Worm (Caenorhabditis elegans): Measurements from ENCODE around the gene C26B2.7.

DNA sequence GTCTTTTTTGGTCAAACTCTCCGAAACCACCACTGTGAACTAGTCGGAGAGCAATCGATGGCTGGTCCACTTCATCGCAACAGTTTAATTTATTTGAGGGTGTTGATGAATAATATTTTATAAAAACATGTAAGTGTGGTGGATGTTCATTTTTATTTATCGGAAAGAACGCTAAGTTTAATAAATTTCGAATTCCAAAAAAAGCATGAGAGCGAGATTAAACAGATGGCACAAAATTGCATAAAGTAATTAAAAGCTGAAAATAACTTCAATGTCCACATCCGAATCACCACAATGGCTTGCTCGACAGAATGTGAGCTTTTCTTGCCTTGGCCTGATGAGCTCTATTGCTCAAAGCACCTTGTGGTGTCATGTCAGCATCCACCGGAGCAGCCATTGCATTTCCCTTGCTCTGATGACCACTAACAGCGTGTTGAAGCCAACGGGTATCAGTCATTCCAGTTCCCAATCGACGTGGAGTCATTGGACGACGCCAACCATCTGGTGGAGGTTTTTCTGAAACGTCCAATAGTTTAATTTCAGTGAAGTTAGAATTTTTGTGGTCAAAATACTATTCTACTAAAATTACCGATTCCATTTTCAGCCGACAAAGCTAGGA, 32.2 kb upstream of the C26B2.7 start:
- TF ChIP-seq sea-1 (GFP tag; conservative IDR thresholded peaks at IDR 0.05): no peak
- no peak for TF ChIP-seq tbx-11 (GFP tag; IDR thresholded peaks at IDR 0.05)
- TF ChIP-seq hmg-4 (GFP tag; optimal IDR thresholded peaks at IDR 0.05): no peak
- no peak for TF ChIP-seq flt-1 (GFP tag; IDR thresholded peaks at IDR 0.05)
- no peak for TF ChIP-seq aly-1 (tag; optimal IDR thresholded peaks at IDR 0.05)
- TF ChIP-seq tra-4 (tag; optimal IDR thresholded peaks at IDR 0.05): no peak
- no peak for TF ChIP-seq hnd-1 (tag; optimal IDR thresholded peaks at IDR 0.05)
- TF ChIP-seq hmbx-1 (tag; optimal IDR thresholded peaks at IDR 0.05): no peak
- TF ChIP-seq ama-1 (optimal IDR thresholded peaks at IDR 0.05): peak; percentile 55
- TF ChIP-seq F13C5.2 (tag; optimal IDR thresholded peaks at IDR 0.05): no peak
- no peak for TF ChIP-seq ets-7 (tag; optimal IDR thresholded peaks at IDR 0.05)
- TF ChIP-seq B0310.2 (tag; optimal IDR thresholded peaks at IDR 0.05): no peak
- TF ChIP-seq pes-1 (GFP tag; IDR thresholded peaks at IDR 0.05): no peak
- TF ChIP-seq tbx-37 (GFP tag; conservative IDR thresholded peaks at IDR 0.05): no peak

Data from whole organism, early embryonic.